Worm (Caenorhabditis elegans): ENCODE measurements around the gene pqn-84.
A peak's percentile ranks its signal among the peaks of the same experiment; 100 is the strongest.

pqn-84 gene

ce11 chrIII:11663400-11663799 is 36.7 kb upstream of the pqn-84 start (continued):
- no peak for TF ChIP-seq nhr-12 (tag; optimal IDR thresholded peaks at IDR 0.05)
- TF ChIP-seq zag-1 (tag; optimal IDR thresholded peaks at IDR 0.05): no peak
- no peak for TF ChIP-seq nhr-20 (tag; optimal IDR thresholded peaks at IDR 0.05)
- no peak for TF ChIP-seq vab-15 (tag; optimal IDR thresholded peaks at IDR 0.05)
- peak; percentile 30 for TF ChIP-seq nhr-47 (tag; optimal IDR thresholded peaks at IDR 0.05)
- peak in 1 of 2 experiments; percentile 9 for TF ChIP-seq lsy-2 (tag; optimal IDR thresholded peaks at IDR 0.05)
- no peak for TF ChIP-seq snpc-4 (tag; optimal IDR thresholded peaks at IDR 0.05)
- no peak for TF ChIP-seq lir-3 (tag; optimal IDR thresholded peaks at IDR 0.05; ENCODE audit: poor library complexity)
- peak; percentile 79 for TF ChIP-seq lin-14 (GFP tag; optimal IDR thresholded peaks at IDR 0.05)
- TF ChIP-seq nhr-77 (tag; optimal IDR thresholded peaks at IDR 0.05): no peak
- TF ChIP-seq nhr-84 (tag; optimal IDR thresholded peaks at IDR 0.05): no peak
- no peak for TF ChIP-seq ama-1 (optimal IDR thresholded peaks at IDR 0.05)
- TF ChIP-seq lin-35 (GFP tag; optimal IDR thresholded peaks at IDR 0.05): no peak
- TF ChIP-seq nhr-71 (tag; optimal IDR thresholded peaks at IDR 0.05): peak; percentile 42
- no peak for TF ChIP-seq skn-1 (tag; optimal IDR thresholded peaks at IDR 0.05)
- peak; percentile 34 for TF ChIP-seq tbx-2 (tag; optimal IDR thresholded peaks at IDR 0.05)
- TF ChIP-seq lin-39 (tag; optimal IDR thresholded peaks at IDR 0.05): no peak
- no peak for TF ChIP-seq mep-1 (tag; optimal IDR thresholded peaks at IDR 0.05)
- no peak for TF ChIP-seq blmp-1 (tag; optimal IDR thresholded peaks at IDR 0.05)
- TF ChIP-seq sox-4 (tag; optimal IDR thresholded peaks at IDR 0.05): no peak
- peak; percentile 22 for TF ChIP-seq swsn-7 (tag; optimal IDR thresholded peaks at IDR 0.05)
- TF ChIP-seq C04F5.9 (tag; optimal IDR thresholded peaks at IDR 0.05): no peak
- no peak for TF ChIP-seq grh-1 (GFP tag; IDR thresholded peaks at IDR 0.05)
- no peak for TF ChIP-seq aha-1 (tag; optimal IDR thresholded peaks at IDR 0.05)
- TF ChIP-seq F16B12.6 (tag; optimal IDR thresholded peaks at IDR 0.05): no peak
- TF ChIP-seq ceh-82 (tag; optimal IDR thresholded peaks at IDR 0.05): peak in 1 of 3 experiments; percentile 32
- TF ChIP-seq dsc-1 (tag; optimal IDR thresholded peaks at IDR 0.05): no peak
- TF ChIP-seq nhr-76 (tag; optimal IDR thresholded peaks at IDR 0.05): no peak
- no peak for TF ChIP-seq pag-3 (tag; optimal IDR thresholded peaks at IDR 0.05; ENCODE audit: borderline replicate concordance, insufficient read depth)
- TF ChIP-seq unc-130 (tag; optimal IDR thresholded peaks at IDR 0.05): no peak
- TF ChIP-seq unc-98 (GFP tag; IDR thresholded peaks at IDR 0.05): no peak
- TF ChIP-seq nhr-237 (tag; optimal IDR thresholded peaks at IDR 0.05): no peak
- no peak for TF ChIP-seq tlp-1 (tag; optimal IDR thresholded peaks at IDR 0.05)
- peak; percentile 37 for TF ChIP-seq fkh-8 (tag; optimal IDR thresholded peaks at IDR 0.05)
- TF ChIP-seq egl-13 (tag; optimal IDR thresholded peaks at IDR 0.05): peak; percentile 3
- no peak for TF ChIP-seq alr-1 (tag; optimal IDR thresholded peaks at IDR 0.05; ENCODE audit: borderline replicate concordance)
- no peak for TF ChIP-seq ceh-90 (tag; optimal IDR thresholded peaks at IDR 0.05)
- TF ChIP-seq unc-62 (GFP tag; optimal IDR thresholded peaks at IDR 0.05): no peak
- no peak for TF ChIP-seq nhr-28 (tag; optimal IDR thresholded peaks at IDR 0.05)
- TF ChIP-seq snu-23 (GFP tag; optimal IDR thresholded peaks at IDR 0.05): peak; percentile 29
- TF ChIP-seq nhr-85 (tag): no peak
- TF ChIP-seq unc-86 (tag; optimal IDR thresholded peaks at IDR 0.05): no peak
- no peak for TF ChIP-seq aly-2 (tag; optimal IDR thresholded peaks at IDR 0.05)
- no peak for TF ChIP-seq isw-1 (GFP tag; IDR thresholded peaks at IDR 0.05)
- no peak for TF ChIP-seq sup-37 (GFP tag; optimal IDR thresholded peaks at IDR 0.05)
- no peak for TF ChIP-seq irx-1 (tag; optimal IDR thresholded peaks at IDR 0.05)
- no peak for TF ChIP-seq unc-30 (tag; optimal IDR thresholded peaks at IDR 0.05)
- no peak for TF ChIP-seq ces-1 (GFP tag; optimal IDR thresholded peaks at IDR 0.05)
- no peak for TF ChIP-seq efl-1 (optimal IDR thresholded peaks at IDR 0.05)
- TF ChIP-seq efl-1 (GFP tag; optimal IDR thresholded peaks at IDR 0.05 in 1 of 2): no peak
- no peak for TF ChIP-seq ztf-11 (tag; optimal IDR thresholded peaks at IDR 0.05)
- TF ChIP-seq ceh-88 (GFP tag; IDR thresholded peaks at IDR 0.05): no peak
- no peak for TF ChIP-seq hlh-4 (tag; optimal IDR thresholded peaks at IDR 0.05)
- no peak for TF ChIP-seq lin-13 (GFP tag; optimal IDR thresholded peaks at IDR 0.05)
- TF ChIP-seq lin-15B (tag; optimal IDR thresholded peaks at IDR 0.05): no peak
- no peak for TF ChIP-seq efl-3 (GFP tag; optimal IDR thresholded peaks at IDR 0.05)

Data from whole organism, L1 larva.